Worm (Caenorhabditis elegans): ENCODE measurements around the gene clec-39.

The clec-39 gene

DNA sequence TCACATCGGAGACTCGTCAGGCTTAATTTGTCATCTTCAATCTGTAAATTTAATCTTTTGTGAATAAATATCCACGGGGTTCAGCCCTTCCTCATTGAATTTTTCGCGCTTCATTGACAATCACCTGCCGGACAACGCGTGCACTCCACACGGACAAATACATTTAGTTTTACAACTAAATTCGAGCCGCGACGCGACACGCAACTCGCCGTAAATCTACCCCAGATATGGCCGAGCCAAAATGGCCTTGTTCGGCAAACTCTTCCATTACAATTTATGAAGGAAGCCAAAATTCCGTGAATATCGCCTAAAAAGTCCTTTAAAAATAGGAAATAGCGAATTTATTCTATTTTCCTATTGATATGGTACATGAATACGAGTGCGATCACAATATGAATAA lies 5.7 kb downstream of the clec-39 start:
- TF ChIP-seq nhr-77 (tag; optimal IDR thresholded peaks at IDR 0.05) = no peak
- no peak for TF ChIP-seq ceh-16 (tag; optimal IDR thresholded peaks at IDR 0.05)

DNA sequence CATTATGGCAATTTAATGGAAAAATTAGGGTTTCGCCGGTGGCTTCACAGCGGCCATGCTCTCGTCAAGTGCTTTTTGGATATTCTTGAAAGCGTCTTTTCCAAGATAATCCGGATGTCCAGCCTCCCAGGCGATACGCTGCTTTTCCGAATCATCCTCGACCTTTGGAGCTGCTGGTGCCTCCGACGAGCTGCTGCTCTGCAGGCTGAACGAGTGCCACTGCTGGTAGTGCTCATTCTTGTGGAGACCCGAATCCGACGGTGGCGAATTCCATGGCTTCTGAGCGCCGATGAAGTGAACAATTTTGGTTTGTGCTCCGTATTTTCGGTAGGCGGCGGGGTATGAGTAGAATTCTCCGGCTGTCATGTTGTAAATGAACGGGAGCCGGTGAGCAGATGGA lies 6.1 kb downstream of the clec-39 start:
- TF ChIP-seq blmp-1 (tag; optimal IDR thresholded peaks at IDR 0.05; ENCODE audit: insufficient read depth) (no peak), sem-4 (tag; optimal IDR thresholded peaks at IDR 0.05) (no peak), ztf-1 (GFP tag; conservative IDR thresholded peaks at IDR 0.05) (no peak), lin-11 (tag; optimal IDR thresholded peaks at IDR 0.05) (no peak), mdl-1 (tag; optimal IDR thresholded peaks at IDR 0.05) (no peak), dmd-4 (tag; optimal IDR thresholded peaks at IDR 0.05) (no peak), nhr-129 (tag; optimal IDR thresholded peaks at IDR 0.05) (no peak), sma-9 (GFP tag; optimal IDR thresholded peaks at IDR 0.05) (no peak), sma-9 (tag; optimal IDR thresholded peaks at IDR 0.05) (no peak), lin-39 (tag; optimal IDR thresholded peaks at IDR 0.05) (no peak), skn-1 (tag; optimal IDR thresholded peaks at IDR 0.05) (no peak), R02D3.7 (tag; optimal IDR thresholded peaks at IDR 0.05) (no peak), zag-1 (tag; optimal IDR thresholded peaks at IDR 0.05) (no peak), nhr-21 (tag; optimal IDR thresholded peaks at IDR 0.05) (no peak), nhr-77 (tag; optimal IDR thresholded peaks at IDR 0.05) (no peak), nhr-6 (tag; optimal IDR thresholded peaks at IDR 0.05) (no peak)

DNA sequence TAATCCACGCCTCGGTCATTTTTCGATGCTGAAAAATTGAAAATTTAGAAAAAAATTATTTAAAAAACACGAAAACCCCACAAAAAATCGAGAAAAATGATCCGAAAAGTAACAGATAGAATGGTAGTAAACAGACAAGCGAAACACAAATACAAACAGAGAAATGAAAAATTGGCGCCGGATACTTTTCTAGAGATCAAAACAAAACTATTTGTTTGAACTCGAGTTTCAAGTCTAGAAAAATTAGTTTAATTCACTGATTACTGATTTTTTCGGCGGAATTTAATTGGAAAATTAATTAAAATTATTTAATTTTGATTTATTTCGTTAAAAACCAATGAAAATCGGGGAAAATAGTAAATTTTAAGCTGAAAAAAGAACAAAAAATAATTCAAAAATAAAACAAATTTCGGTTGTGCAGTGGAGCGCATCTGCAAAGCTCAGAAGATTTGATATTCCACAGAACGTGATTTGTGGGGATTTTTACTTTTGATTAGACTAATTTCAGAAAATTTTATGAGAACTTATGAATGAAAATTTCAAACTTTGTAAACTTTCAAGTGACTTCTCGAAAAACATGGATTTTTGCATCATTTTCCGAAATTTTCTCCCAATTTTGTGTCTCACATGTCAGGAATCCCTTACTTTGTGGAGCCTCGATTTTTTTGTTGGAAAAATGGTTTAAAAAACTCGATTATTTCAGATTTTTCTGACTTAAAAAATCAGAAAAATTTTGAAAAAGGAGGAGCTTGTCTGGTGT lies 7.3 kb downstream of the clec-39 start, which contains the start of gene gyg-2:
TSS of gene gyg-2 (minus strand) at position 28 of the 760 bp plus-strand sequence.
- TF ChIP-seq unc-62 (GFP tag; optimal IDR thresholded peaks at IDR 0.05) (no peak), egl-27 (tag; optimal IDR thresholded peaks at IDR 0.05) (no peak), aly-2 (tag; optimal IDR thresholded peaks at IDR 0.05) (no peak), unc-55 (GFP tag; optimal IDR thresholded peaks at IDR 0.05) (no peak), elt-1 (tag; optimal IDR thresholded peaks at IDR 0.05) (no peak), peb-1 (tag; optimal IDR thresholded peaks at IDR 0.05) (no peak), F13H6.1 (tag; optimal IDR thresholded peaks at IDR 0.05) (no peak), ztf-11 (tag; optimal IDR thresholded peaks at IDR 0.05) (no peak), ceh-16 (tag; optimal IDR thresholded peaks at IDR 0.05) (no peak), nhr-6 (tag; optimal IDR thresholded peaks at IDR 0.05) (no peak), ceh-82 (tag; optimal IDR thresholded peaks at IDR 0.05) (no peak), mab-5 (tag; optimal IDR thresholded peaks at IDR 0.05) (no peak), nhr-129 (tag; optimal IDR thresholded peaks at IDR 0.05) (no peak), mdl-1 (tag; optimal IDR thresholded peaks at IDR 0.05) (no peak), ztf-4 (tag; optimal IDR thresholded peaks at IDR 0.05) (no peak), fos-1 (tag; optimal IDR thresholded peaks at IDR 0.05) (no peak)

DNA sequence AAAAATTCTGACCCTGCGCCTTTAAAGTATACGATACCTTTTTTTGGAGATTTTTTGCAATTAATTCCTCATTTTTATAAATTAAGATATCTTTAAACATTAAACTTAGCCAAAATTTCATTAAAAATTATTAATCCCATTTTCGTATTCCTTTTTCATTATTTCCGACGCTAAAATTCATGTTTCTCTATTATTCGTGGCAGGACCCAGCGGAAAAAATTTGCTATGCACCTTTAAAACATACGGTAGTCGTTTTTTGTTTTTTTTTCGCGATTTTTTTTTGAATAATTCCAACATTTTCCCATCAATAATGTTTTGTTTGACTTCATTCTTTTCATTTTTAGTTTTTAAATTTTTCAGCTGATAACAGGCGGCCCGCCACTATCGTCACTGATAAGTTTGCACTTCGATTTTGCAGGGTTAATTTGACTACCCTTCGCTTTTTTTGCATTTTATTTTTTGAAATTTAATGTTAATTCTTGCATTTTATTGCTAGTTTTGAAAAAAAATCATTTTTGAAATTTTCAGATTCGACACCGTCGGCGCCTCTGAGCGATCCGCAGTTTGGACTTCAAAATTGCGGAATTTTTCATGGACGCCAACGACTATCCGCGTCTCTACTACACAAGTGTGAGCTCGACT lies 8.1 kb downstream of the clec-39 start, which contains the start of gene dkf-2:
TSS of gene dkf-2 (plus strand) at position 592 of the 642 bp plus-strand sequence.
- TF ChIP-seq C34F6.9 (tag; optimal IDR thresholded peaks at IDR 0.05) (no peak), F13H6.1 (tag; optimal IDR thresholded peaks at IDR 0.05) (no peak), crh-2 (tag; optimal IDR thresholded peaks at IDR 0.05) (no peak), alr-1 (tag; optimal IDR thresholded peaks at IDR 0.05) (no peak), mab-5 (tag; optimal IDR thresholded peaks at IDR 0.05) (no peak), lin-13 (GFP tag; optimal IDR thresholded peaks at IDR 0.05) (no peak), nhr-10 (tag; optimal IDR thresholded peaks at IDR 0.05) (no peak)

DNA sequence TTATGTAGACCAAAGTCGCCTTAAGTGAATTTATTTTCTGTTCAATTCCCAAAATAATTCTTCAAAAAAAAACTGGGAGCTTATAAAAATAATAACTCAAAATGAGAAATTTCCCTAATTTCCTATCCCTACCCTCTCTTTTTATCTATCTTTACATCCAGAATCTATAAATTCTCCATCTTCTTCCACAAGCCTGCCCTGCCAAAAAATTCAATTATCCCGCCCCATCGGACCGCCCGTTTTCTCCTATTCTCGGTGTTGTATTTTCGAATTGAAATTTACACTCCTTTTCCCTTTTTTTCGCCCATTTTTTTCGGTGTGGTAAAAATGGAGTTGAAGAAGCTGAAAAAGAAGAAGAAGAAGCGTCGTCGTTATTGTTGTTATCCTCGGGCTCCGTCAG lies 10.4 kb downstream of the clec-39 start:
- no peak for TF ChIP-seq egl-27 (tag; optimal IDR thresholded peaks at IDR 0.05)
- no peak for TF ChIP-seq nhr-10 (tag; optimal IDR thresholded peaks at IDR 0.05)
- no peak for TF ChIP-seq lin-39 (tag; optimal IDR thresholded peaks at IDR 0.05)
- TF ChIP-seq skn-1 (tag; optimal IDR thresholded peaks at IDR 0.05) = no peak
- TF ChIP-seq nhr-237 (tag; optimal IDR thresholded peaks at IDR 0.05) = no peak
- no peak for TF ChIP-seq nhr-12 (tag; optimal IDR thresholded peaks at IDR 0.05)
- TF ChIP-seq Y55F3AM.14 (GFP tag; optimal IDR thresholded peaks at IDR 0.05) = no peak
- no peak for TF ChIP-seq fos-1 (tag; optimal IDR thresholded peaks at IDR 0.05)
- no peak for TF ChIP-seq nhr-11 (tag; optimal IDR thresholded peaks at IDR 0.05)
- no peak for TF ChIP-seq ztf-4 (tag; optimal IDR thresholded peaks at IDR 0.05)
- no peak for TF ChIP-seq lin-11 (tag; optimal IDR thresholded peaks at IDR 0.05)
- TF ChIP-seq nhr-23 (tag; optimal IDR thresholded peaks at IDR 0.05) = no peak
- no peak for TF ChIP-seq nhr-129 (tag; optimal IDR thresholded peaks at IDR 0.05)
- no peak for TF ChIP-seq mab-5 (tag; optimal IDR thresholded peaks at IDR 0.05)
- no peak for TF ChIP-seq mdl-1 (tag; optimal IDR thresholded peaks at IDR 0.05)
